Fruit fly (Drosophila melanogaster): ENCODE measurements around the gene Hel25E.
A peak's percentile ranks its signal among the peaks of the same experiment; 100 is the strongest.

The Hel25E gene

DNA sequence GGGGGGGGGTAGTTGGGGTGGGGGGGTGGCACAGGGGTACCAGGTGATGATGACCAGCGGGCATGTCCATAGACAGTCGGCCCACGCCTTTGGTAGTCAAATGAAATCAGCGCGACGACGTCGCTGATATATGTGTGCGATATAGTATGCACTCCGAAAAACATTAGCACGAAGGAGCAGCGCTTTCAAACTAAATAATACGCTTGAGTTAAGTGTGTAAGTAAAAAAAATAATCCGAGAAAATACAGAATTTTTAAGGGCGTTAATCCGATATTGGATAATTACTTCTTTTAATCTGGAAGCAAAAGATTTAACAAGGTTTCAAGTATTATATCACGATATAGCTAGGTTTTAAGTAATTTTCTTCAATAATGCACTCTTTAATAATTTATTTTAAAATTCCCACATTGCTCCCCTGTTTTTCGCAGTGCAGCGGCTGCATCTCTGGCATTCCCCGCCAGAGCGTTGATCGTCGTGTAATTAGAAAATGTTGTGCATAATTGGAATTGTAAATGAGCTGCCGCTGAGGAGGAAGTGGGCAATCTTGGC lies 47.2 kb downstream of the Hel25E start:
- no peak for TF ChIP-seq brk (GFP tag; optimal IDR thresholded peaks at IDR 0.05)
- no peak for TF ChIP-seq CG32264 (GFP tag; optimal IDR thresholded peaks at IDR 0.05)

DNA sequence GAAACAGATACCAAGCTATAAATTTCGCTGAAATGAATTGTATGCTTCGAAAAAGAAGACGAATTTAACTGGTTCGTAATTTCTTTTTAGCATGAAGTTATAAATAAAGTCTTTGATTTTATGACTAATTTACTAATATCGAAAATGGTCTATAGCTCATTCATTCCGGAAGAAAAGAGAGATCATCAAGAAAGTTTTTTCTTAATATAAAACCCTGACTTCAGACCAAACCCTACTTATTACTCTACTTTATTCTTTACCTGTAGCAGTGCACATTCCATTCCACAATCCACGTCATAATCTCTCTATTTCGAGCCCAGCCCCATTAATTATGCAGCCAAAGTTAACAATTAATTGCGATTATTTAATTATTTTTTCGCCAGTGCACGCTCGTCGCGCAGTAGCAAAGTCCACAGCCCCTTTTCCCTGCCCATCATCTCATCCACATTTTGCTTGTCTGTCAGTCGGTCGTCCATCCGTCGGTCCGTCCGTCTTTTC lies 48.2 kb downstream of the Hel25E start:
- TF ChIP-seq Myc (optimal IDR thresholded peaks at IDR 0.05) (no peak), tai (GFP tag; optimal IDR thresholded peaks at IDR 0.05) (no peak), Hr83 (GFP tag; optimal IDR thresholded peaks at IDR 0.05; ENCODE audit: poor library complexity, severe bottlenecking) (no peak), OdsH (GFP tag; optimal IDR thresholded peaks at IDR 0.05) (no peak), sv (GFP tag; optimal IDR thresholded peaks at IDR 0.05) (no peak), fru (GFP tag; optimal IDR thresholded peaks at IDR 0.05) (no peak), dl (GFP tag; optimal IDR thresholded peaks at IDR 0.05; ENCODE audit: insufficient read depth in 1 of 2, partially characterized antibody in 2 of 2) (no peak), usp (GFP tag; optimal IDR thresholded peaks at IDR 0.05) (no peak), Abd-B (GFP tag; optimal IDR thresholded peaks at IDR 0.05) (no peak), ey (GFP tag; optimal IDR thresholded peaks at IDR 0.05) (no peak), br (GFP tag; optimal IDR thresholded peaks at IDR 0.05) (no peak), Mio (GFP tag; optimal IDR thresholded peaks at IDR 0.05) (no peak)

DNA sequence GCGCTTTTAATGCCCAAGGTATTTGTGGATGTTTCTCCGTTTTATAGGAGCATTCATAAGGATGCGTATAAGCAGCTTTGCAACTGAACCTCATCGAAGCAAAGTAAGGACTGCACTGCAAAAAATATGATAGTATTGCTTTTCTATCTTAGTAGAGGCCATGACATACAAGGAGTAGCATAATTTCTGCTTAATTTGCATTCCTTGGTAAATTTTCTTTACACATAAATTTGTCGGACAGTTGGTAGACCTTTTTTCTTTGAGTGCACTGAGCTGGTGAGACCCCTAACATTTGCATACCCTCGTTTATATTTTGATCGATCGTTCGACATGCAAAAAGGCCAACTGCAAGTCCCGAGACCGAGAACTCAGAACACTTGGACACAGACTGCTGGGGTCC lies 49.2 kb downstream of the Hel25E start:
- TF ChIP-seq dl (GFP tag; optimal IDR thresholded peaks at IDR 0.05; ENCODE audit: insufficient read depth in 1 of 2, partially characterized antibody in 2 of 2) (no peak), jim (GFP tag; optimal IDR thresholded peaks at IDR 0.05) (no peak), Hr78 (GFP tag; optimal IDR thresholded peaks at IDR 0.05) (no peak), OdsH (GFP tag; optimal IDR thresholded peaks at IDR 0.05) (peak; percentile 77), brk (GFP tag; optimal IDR thresholded peaks at IDR 0.05) (peak; percentile 62), fru (GFP tag; optimal IDR thresholded peaks at IDR 0.05) (peak; percentile 89), Myc (optimal IDR thresholded peaks at IDR 0.05) (no peak), Rel (GFP tag; optimal IDR thresholded peaks at IDR 0.05) (no peak), Rel (tag; optimal IDR thresholded peaks at IDR 0.05) (peak; percentile 29), br (GFP tag; optimal IDR thresholded peaks at IDR 0.05) (peak; percentile 81), Abd-B (GFP tag; optimal IDR thresholded peaks at IDR 0.05) (no peak), Mio (GFP tag; optimal IDR thresholded peaks at IDR 0.05) (no peak), foxo (GFP tag; optimal IDR thresholded peaks at IDR 0.05) (peak in 1 of 2 experiments; percentile 87), ey (GFP tag; optimal IDR thresholded peaks at IDR 0.05) (peak; percentile 82), usp (GFP tag; optimal IDR thresholded peaks at IDR 0.05) (no peak), CrebA (GFP tag; optimal IDR thresholded peaks at IDR 0.05; ENCODE audit: borderline replicate concordance) (no peak), Hnf4 (GFP tag; optimal IDR thresholded peaks at IDR 0.05) (peak; percentile 85), sv (GFP tag; optimal IDR thresholded peaks at IDR 0.05) (no peak), tai (GFP tag; optimal IDR thresholded peaks at IDR 0.05) (peak; percentile 66), dmrt93B (GFP tag; optimal IDR thresholded peaks at IDR 0.05) (peak; percentile 68), Dfd (GFP tag; optimal IDR thresholded peaks at IDR 0.05) (no peak), psq (GFP tag; optimal IDR thresholded peaks at IDR 0.05) (peak; percentile 73), HLH106 (tag; optimal IDR thresholded peaks at IDR 0.05) (peak; percentile 86), Vsx2 (GFP tag; optimal IDR thresholded peaks at IDR 0.05; ENCODE audit: partially characterized antibody) (no peak), h (GFP tag; optimal IDR thresholded peaks at IDR 0.05) (peak; percentile 85), sage (GFP tag; optimal IDR thresholded peaks at IDR 0.05) (peak; percentile 35), dsf (GFP tag; optimal IDR thresholded peaks at IDR 0.05; ENCODE audit: borderline replicate concordance) (no peak), CG32264 (GFP tag; optimal IDR thresholded peaks at IDR 0.05) (peak; percentile 34), GATAd (GFP tag; optimal IDR thresholded peaks at IDR 0.05) (no peak), woc (GFP tag; optimal IDR thresholded peaks at IDR 0.05) (peak; percentile 80), rgr (GFP tag; optimal IDR thresholded peaks at IDR 0.05) (peak; percentile 82), N (GFP tag; optimal IDR thresholded peaks at IDR 0.05) (no peak), Jra (GFP tag; optimal IDR thresholded peaks at IDR 0.05) (peak; percentile 64), CG9705 (GFP tag; optimal IDR thresholded peaks at IDR 0.05) (peak; percentile 68), lola (GFP tag; optimal IDR thresholded peaks at IDR 0.05) (no peak), pan (optimal IDR thresholded peaks at IDR 0.05) (no peak), Hr83 (GFP tag; optimal IDR thresholded peaks at IDR 0.05; ENCODE audit: poor library complexity, severe bottlenecking) (no peak), Sp1 (GFP tag; optimal IDR thresholded peaks at IDR 0.05) (peak; percentile 82)

All from whole organism, wandering third instar larva.